Fruit fly (Drosophila melanogaster) whole organism, prepupa: ENCODE measurements around the gene Spn85F.

Source experiments
- CG10631 ChIP-seq: fragments of 200-800 bp; sonication (Bioruptor generic); optimal IDR thresholded peaks from 2 replicates; lab custom pipeline; 2016; ENCODE audit warnings: missing biosample characterization, missing genetic modification characterization
- Lpt ChIP-seq: fragments of 200-800 bp; sonication (Bioruptor generic); optimal IDR thresholded peaks from 3 replicates; lab custom pipeline; 2016; ENCODE audit warnings: missing biosample characterization, missing genetic modification characterization
- dac ChIP-seq: fragments of 200-800 bp; sonication (Bioruptor generic); optimal IDR thresholded peaks from 2 replicates; lab custom pipeline; 2017; ENCODE audit warnings: missing biosample characterization, mild to moderate bottlenecking, missing genetic modification characterization
- dsx ChIP-seq: fragments of 200-800 bp; optimal IDR thresholded peaks from 3 replicates; lab custom pipeline; 2019; ENCODE audit warnings: missing biosample characterization, mild to moderate bottlenecking, missing genetic modification characterization, moderate library complexity; ENCODE audit not compliant: poor library complexity, severe bottlenecking
- salr ChIP-seq, 2 experiments: fragments of 200-800 bp; sonication (Bioruptor generic); optimal IDR thresholded peaks; 3 replicates each; lab custom pipeline; 2016 to 2018; ENCODE audit warnings: missing biosample characterization in 2 of 2, missing genetic modification characterization in 2 of 2, mild to moderate bottlenecking in 1 of 2
- vri ChIP-seq: fragments of 200-800 bp; sonication (Bioruptor generic); optimal IDR thresholded peaks from 3 replicates; lab custom pipeline; 2016; ENCODE audit warnings: missing biosample characterization, mild to moderate bottlenecking, missing genetic modification characterization

dm6 chr3R:9950984-9951383 is 46.0 kb upstream of the Spn85F start:
- TF ChIP-seq dsx (GFP tag; lab: Kevin White, UChicago), result no peak
- TF ChIP-seq dac, result no peak
- no peak for TF ChIP-seq salr (GFP tag; optimal IDR thresholded peaks at IDR 0.05; lab: Kevin White, UChicago)
- no peak for TF ChIP-seq vri
- TF ChIP-seq CG10631, result no peak
- TF ChIP-seq Lpt (GFP tag; lab: Kevin White, UChicago), result no peak
